Fruit fly (Drosophila melanogaster) whole organism, embryonic: ENCODE measurements around the gene CG9590.

Source experiments
- Ada2b ChIP-seq: fragments of 200-800 bp; sonication (Bioruptor generic); IDR thresholded peaks from 2 replicates; pipeline ENCODE4 v1.3.6; 2022; ENCODE audit warnings: missing biosample characterization, missing genetic modification characterization
- Atf6 ChIP-seq: fragments of 200-800 bp; sonication (Bioruptor generic); IDR thresholded peaks from 2 replicates; pipeline ENCODE4 v1.3.6; 2022; ENCODE audit warnings: missing biosample characterization, missing genetic modification characterization
- C15 ChIP-seq: fragments of 200-800 bp; sonication (Bioruptor generic); IDR thresholded peaks from 3 replicates; pipeline ENCODE4 v1.3.6; 2022; ENCODE audit warnings: missing biosample characterization, missing genetic modification characterization
- CG11093 ChIP-seq: fragments of 200-800 bp; sonication (Bioruptor generic); IDR thresholded peaks from 3 replicates; pipeline ENCODE4 v1.3.6; 2022; ENCODE audit warnings: missing biosample characterization, missing genetic modification characterization
- CG12104 ChIP-seq: fragments of 200-800 bp; sonication (Bioruptor generic); optimal IDR thresholded peaks from 3 replicates; lab custom pipeline; 2016; ENCODE audit warnings: missing biosample characterization, missing genetic modification characterization
- CG14441 ChIP-seq: fragments of 200-800 bp; sonication (Bioruptor generic); IDR thresholded peaks from 2 replicates; pipeline ENCODE4 v1.3.6; 2022; ENCODE audit warnings: missing biosample characterization, missing genetic modification characterization
- CG14667 ChIP-seq: fragments of 200-800 bp; sonication (Bioruptor generic); IDR thresholded peaks from 2 replicates; pipeline ENCODE4 v1.3.6; 2022; ENCODE audit warnings: missing biosample characterization, missing genetic modification characterization
- CG15073 ChIP-seq: fragments of 200-800 bp; sonication (Bioruptor generic); optimal IDR thresholded peaks from 2 replicates; lab custom pipeline; 2016; ENCODE audit warnings: missing biosample characterization, missing genetic modification characterization
- CG16813 ChIP-seq: fragments of 200-800 bp; sonication (Bioruptor generic); IDR thresholded peaks from 3 replicates; pipeline ENCODE4 v1.3.6; 2022; ENCODE audit warnings: missing biosample characterization, missing genetic modification characterization; ENCODE audit not compliant: partially characterized antibody
- CG16863 ChIP-seq: fragments of 200-800 bp; sonication (Bioruptor generic); optimal IDR thresholded peaks from 3 replicates; lab custom pipeline; 2016; ENCODE audit warnings: missing biosample characterization, missing genetic modification characterization
- CG18476 ChIP-seq: fragments of 200-800 bp; sonication (Bioruptor generic); optimal IDR thresholded peaks from 2 replicates; lab custom pipeline; 2016; ENCODE audit warnings: missing biosample characterization, mild to moderate bottlenecking, missing genetic modification characterization
- CG18764 ChIP-seq: fragments of 200-800 bp; sonication (Bioruptor generic); optimal IDR thresholded peaks from 3 replicates; lab custom pipeline; 2016; ENCODE audit warnings: missing biosample characterization, missing genetic modification characterization
- CG2199 ChIP-seq: fragments of 200-800 bp; sonication (Bioruptor generic); IDR thresholded peaks from 3 replicates; pipeline ENCODE4 v1.3.6; 2022; ENCODE audit warnings: missing biosample characterization, missing genetic modification characterization
- CG31224 ChIP-seq: fragments of 200-800 bp; sonication (Bioruptor generic); IDR thresholded peaks from 2 replicates; pipeline ENCODE4 v1.3.6; 2022; ENCODE audit warnings: missing biosample characterization, missing genetic modification characterization
- CG33213 ChIP-seq: fragments of 200-800 bp; sonication (Bioruptor generic); optimal IDR thresholded peaks from 3 replicates; lab custom pipeline; 2016; ENCODE audit warnings: missing biosample characterization, missing genetic modification characterization
- CG3847 ChIP-seq: fragments of 200-800 bp; sonication (Bioruptor generic); IDR thresholded peaks from 2 replicates; pipeline ENCODE4 v1.3.6; 2022; ENCODE audit warnings: missing biosample characterization, missing genetic modification characterization
- CG4617 ChIP-seq: fragments of 200-800 bp; sonication (Bioruptor generic); optimal IDR thresholded peaks from 3 replicates; lab custom pipeline; 2016; ENCODE audit warnings: missing biosample characterization, missing genetic modification characterization, borderline replicate concordance
- CG5953 ChIP-seq: fragments of 200-800 bp; sonication (Bioruptor generic); IDR thresholded peaks from 2 replicates; pipeline ENCODE4 v1.3.6; 2022; ENCODE audit warnings: missing biosample characterization, missing genetic modification characterization
- CG7987 ChIP-seq: fragments of 200-800 bp; sonication (Bioruptor generic); optimal IDR thresholded peaks from 2 replicates; lab custom pipeline; 2018; ENCODE audit warnings: missing biosample characterization, mild to moderate bottlenecking, missing genetic modification characterization, moderate library complexity
- CG9876 ChIP-seq: fragments of 200-800 bp; sonication (Bioruptor generic); optimal IDR thresholded peaks from 2 replicates; lab custom pipeline; 2016; ENCODE audit warnings: missing biosample characterization, missing genetic modification characterization
- Chrac-16 ChIP-seq: fragments of 200-800 bp; sonication (Bioruptor generic); optimal IDR thresholded peaks from 3 replicates; lab custom pipeline; 2016; ENCODE audit warnings: missing biosample characterization, missing genetic modification characterization
- D19A ChIP-seq: fragments of 200-800 bp; optimal IDR thresholded peaks from 3 replicates; lab custom pipeline; 2019; ENCODE audit warnings: missing biosample characterization, mild to moderate bottlenecking, missing genetic modification characterization, moderate library complexity
- Dek ChIP-seq: fragments of 200-800 bp; sonication (Bioruptor generic); optimal IDR thresholded peaks from 3 replicates; lab custom pipeline; 2019; ENCODE audit warnings: missing biosample characterization, mild to moderate bottlenecking, missing genetic modification characterization, moderate library complexity
- Dp ChIP-seq: fragments of 200-800 bp; sonication (Bioruptor generic); optimal IDR thresholded peaks from 2 replicates; lab custom pipeline; 2018; ENCODE audit warnings: missing biosample characterization, mild to moderate bottlenecking, missing genetic modification characterization, moderate library complexity
- HLH3B ChIP-seq: fragments of 200-800 bp; sonication (Bioruptor generic); IDR thresholded peaks from 2 replicates; pipeline ENCODE4 v1.3.6; 2022; ENCODE audit warnings: missing biosample characterization, missing genetic modification characterization
- Hr78 ChIP-seq, 2 experiments: fragments of 200-800 bp in 1 of 2; fragments of >200 bp in 1 of 2; sonication (Bioruptor generic) in 1 of 2; optimal IDR thresholded peaks; 2 replicates each; lab custom pipeline; 2017 to 2019; ENCODE audit warnings: missing biosample characterization in 2 of 2, missing genetic modification characterization in 2 of 2, mild to moderate bottlenecking in 1 of 2, moderate library complexity in 1 of 2
- Mrtf ChIP-seq: fragments of 200-800 bp; sonication (Bioruptor generic); IDR thresholded peaks from 3 replicates; pipeline ENCODE4 v1.3.6; 2022; ENCODE audit warnings: missing biosample characterization, missing genetic modification characterization
- Nf-YC ChIP-seq: fragments of 200-800 bp; optimal IDR thresholded peaks from 3 replicates; lab custom pipeline; 2019; ENCODE audit warnings: missing biosample characterization, mild to moderate bottlenecking, missing genetic modification characterization, moderate library complexity
- Six4 ChIP-seq: fragments of 200-800 bp; sonication (Bioruptor generic); optimal IDR thresholded peaks from 2 replicates; lab custom pipeline; 2016; ENCODE audit warnings: missing biosample characterization, missing genetic modification characterization
- Sox100B ChIP-seq: fragments of 200-800 bp; sonication (Bioruptor generic); optimal IDR thresholded peaks from 3 replicates; lab custom pipeline; 2018; ENCODE audit warnings: missing biosample characterization, mild to moderate bottlenecking, missing genetic modification characterization
- Trl ChIP-seq, 3 experiments: fragments of >200 bp in 2 of 3; fragments of 200-800 bp in 1 of 3; sonication (Bioruptor generic) in 1 of 3; optimal IDR thresholded peaks; 2 replicates in 1 of 3; 3 replicates in 2 of 3; lab custom pipeline; 2016 to 2017; ENCODE audit warnings: missing biosample characterization in 1 of 3, missing genetic modification characterization in 1 of 3
- ash1 ChIP-seq: fragments of 200-800 bp; sonication (Bioruptor generic); optimal IDR thresholded peaks from 2 replicates; lab custom pipeline; 2018; ENCODE audit warnings: missing biosample characterization, mild to moderate bottlenecking, missing genetic modification characterization
- bbx ChIP-seq: fragments of 200-800 bp; sonication (Bioruptor generic); IDR thresholded peaks from 2 replicates; pipeline ENCODE4 v1.3.6; 2022; ENCODE audit warnings: missing biosample characterization, missing genetic modification characterization; ENCODE audit not compliant: partially characterized antibody
- btn ChIP-seq: fragments of 200-800 bp; sonication (Bioruptor generic); optimal IDR thresholded peaks from 2 replicates; lab custom pipeline; 2016; ENCODE audit warnings: missing biosample characterization, missing genetic modification characterization
- danr ChIP-seq: fragments of 200-800 bp; sonication (Bioruptor generic); IDR thresholded peaks from 2 replicates; pipeline ENCODE4 v1.3.6; 2022; ENCODE audit warnings: missing biosample characterization, missing genetic modification characterization
- dpn ChIP-seq, 2 experiments: fragments of 200-800 bp; sonication (Bioruptor generic); optimal IDR thresholded peaks; 3 replicates each; lab custom pipeline; 2016; ENCODE audit warnings: missing biosample characterization in 2 of 2, missing genetic modification characterization in 2 of 2
- emc ChIP-seq: fragments of 200-800 bp; sonication (Bioruptor generic); optimal IDR thresholded peaks from 2 replicates; lab custom pipeline; 2016; ENCODE audit warnings: missing biosample characterization, missing genetic modification characterization
- esg ChIP-seq: fragments of 200-800 bp; sonication (Bioruptor generic); conservative IDR thresholded peaks from 2 replicates; pipeline ENCODE4 v1.3.6; 2022; ENCODE audit warnings: missing biosample characterization, missing genetic modification characterization
- gce ChIP-seq: fragments of 200-800 bp; sonication (Bioruptor generic); IDR thresholded peaks from 3 replicates; pipeline ENCODE4 v1.3.6; 2022; ENCODE audit warnings: missing biosample characterization, missing genetic modification characterization
- ind ChIP-seq: fragments of 200-800 bp; sonication (Bioruptor generic); optimal IDR thresholded peaks from 3 replicates; lab custom pipeline; 2016; ENCODE audit warnings: missing biosample characterization, missing genetic modification characterization
- lov ChIP-seq, 2 experiments: fragments of 200-800 bp in 1 of 2; fragments of >200 bp in 1 of 2; sonication (Bioruptor generic) in 1 of 2; IDR thresholded peaks in 1 of 2; optimal IDR thresholded peaks in 1 of 2; 2 replicates in 1 of 2; 3 replicates in 1 of 2; pipeline versions ENCODE4 v1.3.6 to Lab custom; 2017 to 2022; ENCODE audit warnings: missing biosample characterization in 1 of 2, missing genetic modification characterization in 1 of 2
- nau ChIP-seq: fragments of 200-800 bp; sonication (Bioruptor generic); optimal IDR thresholded peaks from 3 replicates; lab custom pipeline; 2017; ENCODE audit warnings: missing biosample characterization, mild to moderate bottlenecking, missing genetic modification characterization, missing genetic modification reagents
- nerfin-2 ChIP-seq: fragments of 200-800 bp; sonication (Bioruptor generic); IDR thresholded peaks from 2 replicates; pipeline ENCODE4 v1.3.6; 2022; ENCODE audit warnings: missing biosample characterization, missing genetic modification characterization; ENCODE audit not compliant: partially characterized antibody
- odd ChIP-seq: fragments of 200-800 bp; sonication (Bioruptor generic); optimal IDR thresholded peaks from 2 replicates; lab custom pipeline; 2017; ENCODE audit warnings: missing biosample characterization, mild to moderate bottlenecking, missing genetic modification characterization
- pb ChIP-seq: fragments of 200-800 bp; sonication (Bioruptor generic); optimal IDR thresholded peaks from 3 replicates; lab custom pipeline; 2016; ENCODE audit warnings: missing biosample characterization, missing genetic modification characterization
- rib ChIP-seq: fragments of 200-800 bp; sonication (Bioruptor generic); IDR thresholded peaks from 2 replicates; pipeline ENCODE4 v1.3.6; 2022; ENCODE audit warnings: missing biosample characterization, missing genetic modification characterization
- sens ChIP-seq: fragments of 200-800 bp; sonication (Bioruptor generic); peaks from one replicate; lab custom pipeline; 2016; ENCODE audit warnings: missing biosample characterization, missing genetic modification characterization
- sens-2 ChIP-seq: fragments of 200-800 bp; sonication (Bioruptor generic); IDR thresholded peaks from 2 replicates; pipeline ENCODE4 v1.3.6; 2022; ENCODE audit warnings: missing biosample characterization, missing genetic modification characterization
- sima ChIP-seq: fragments of 200-800 bp; sonication (Bioruptor generic); optimal IDR thresholded peaks from 2 replicates; lab custom pipeline; 2016; ENCODE audit warnings: missing biosample characterization, missing genetic modification characterization
- toy ChIP-seq: fragments of 200-800 bp; sonication (Bioruptor generic); IDR thresholded peaks from 2 replicates; pipeline ENCODE4 v1.3.6; 2022; ENCODE audit warnings: missing biosample characterization, missing genetic modification characterization
- tx ChIP-seq: fragments of 200-800 bp; sonication (Bioruptor generic); optimal IDR thresholded peaks from 2 replicates; lab custom pipeline; 2016; ENCODE audit warnings: missing biosample characterization, missing genetic modification characterization

CG9590 gene

DNA sequence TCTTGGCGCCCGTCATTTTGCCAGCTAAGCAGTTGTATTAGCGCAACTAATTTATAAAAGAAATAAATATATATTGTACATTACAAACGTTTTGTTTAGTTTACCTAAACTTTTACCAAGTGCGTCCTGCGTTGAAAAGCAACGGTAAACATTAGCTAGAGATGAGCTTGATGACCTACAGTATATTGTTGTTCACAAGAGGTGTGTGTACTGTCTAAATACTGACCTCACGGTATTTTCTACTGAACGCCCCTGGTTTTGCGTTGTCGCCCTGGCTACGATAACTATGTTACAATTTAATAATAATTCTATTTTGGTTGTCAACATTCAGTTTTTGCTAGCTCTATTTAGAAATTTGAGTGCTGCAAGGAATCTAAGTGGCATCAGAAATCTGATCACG is 5.9 kb downstream of the CG9590 start, which contains the start of gene Acyp2 (continued):
- TF ChIP-seq CG15073 (GFP tag; lab: Kevin White, UChicago) (no peak), sima (GFP tag; lab: Kevin White, UChicago) (no peak), Hr78 (GFP tag; optimal IDR thresholded peaks at IDR 0.05; lab: Kevin White, UChicago) (no peak), Nf-YC (tag; lab: Kevin White, UChicago) (no peak), C15 (GFP tag; lab: Robert Waterston, UW) (no peak), Dek (tag; lab: Kevin White, UChicago) (no peak), Six4 (no peak), lov (optimal IDR thresholded peaks at IDR 0.05; lab: Kevin White, UChicago) (no peak), lov (GFP tag; IDR thresholded peaks at IDR 0.05; lab: Robert Waterston, UW) (no peak), dpn (GFP tag; optimal IDR thresholded peaks at IDR 0.05; lab: Kevin White, UChicago) (peak in 1 of 2 experiments; percentile 55), CG11093 (GFP tag; lab: Robert Waterston, UW) (no peak), CG3847 (GFP tag; lab: Robert Waterston, UW) (peak; percentile 25; the same call in 1 of the 2 replicates), sens (GFP tag; lab: Kevin White, UChicago) (peak; percentile 80), Dp (GFP tag; lab: Kevin White, UChicago) (peak; percentile 53), ind (GFP tag; lab: Kevin White, UChicago) (peak; percentile 38), CG7987 (GFP tag; lab: Kevin White, UChicago) (peak; percentile 9), esg (GFP tag; lab: Robert Waterston, UW) (no peak), CG5953 (GFP tag; lab: Robert Waterston, UW) (no peak), CG16813 (GFP tag; lab: Robert Waterston, UW) (peak; percentile 53; the same call in 2 of the 3 replicates), Trl (optimal IDR thresholded peaks at IDR 0.05; lab: Kevin White, UChicago) (no peak), Trl (GFP tag; optimal IDR thresholded peaks at IDR 0.05; lab: Kevin White, UChicago) (no peak), CG9876 (peak; percentile 30), CG18764 (GFP tag; lab: Kevin White, UChicago) (no peak), nerfin-2 (GFP tag; lab: Robert Waterston, UW) (no peak), rib (GFP tag; lab: Robert Waterston, UW) (no peak), CG14667 (GFP tag; lab: Robert Waterston, UW) (no peak), tx (GFP tag; lab: Kevin White, UChicago) (peak; percentile 17), toy (GFP tag; lab: Robert Waterston, UW) (no peak), D19A (tag; lab: Kevin White, UChicago) (no peak), CG16863 (GFP tag; lab: Kevin White, UChicago) (no peak), odd (GFP tag; lab: Kevin White, UChicago) (no peak), Ada2b (GFP tag; lab: Robert Waterston, UW) (0 out of 2 replicates have a peak, but pooled peaks have one; percentile 11), Sox100B (GFP tag; lab: Kevin White, UChicago) (no peak), CG31224 (no peak), nau (GFP tag; lab: Kevin White, UChicago) (no peak), btn (GFP tag; lab: Kevin White, UChicago) (no peak), CG2199 (GFP tag; lab: Robert Waterston, UW) (peak; percentile 75; the same call in 2 of the 3 replicates), emc (no peak), CG33213 (GFP tag; lab: Kevin White, UChicago) (peak; percentile 64), bbx (GFP tag; lab: Robert Waterston, UW) (peak; percentile 60), ash1 (GFP tag; lab: Kevin White, UChicago) (no peak), sens-2 (GFP tag; lab: Robert Waterston, UW) (no peak), CG14441 (GFP tag; lab: Robert Waterston, UW) (0 out of 2 replicates have a peak, but pooled peaks have one; percentile 17), Chrac-16 (GFP tag; lab: Kevin White, UChicago) (peak; percentile 35), gce (GFP tag; lab: Robert Waterston, UW) (no peak), danr (GFP tag; lab: Robert Waterston, UW) (no peak), Mrtf (GFP tag; lab: Robert Waterston, UW) (no peak), Atf6 (GFP tag; lab: Robert Waterston, UW) (no peak), CG4617 (GFP tag; lab: Kevin White, UChicago) (peak; percentile 69), pb (GFP tag; lab: Kevin White, UChicago) (no peak), HLH3B (GFP tag; lab: Robert Waterston, UW) (no peak), CG12104 (GFP tag; lab: Kevin White, UChicago) (no peak), CG18476 (GFP tag; lab: Kevin White, UChicago) (no peak)
